Fruit fly (Drosophila melanogaster) whole organism, wandering third instar larva: ENCODE results near the gene Pdi.

Experiments used
- Abd-B ChIP-seq: fragments of >200 bp; optimal IDR thresholded peaks from 2 replicates; lab custom pipeline; 2017; ENCODE audit warnings: missing biosample characterization, missing genetic modification characterization
- Hr83 ChIP-seq: fragments of 200-300 bp; sonication (Bioruptor generic); optimal IDR thresholded peaks from 2 replicates; lab custom pipeline; 2016; ENCODE audit warnings: missing biosample characterization, mild to moderate bottlenecking, missing genetic modification characterization, moderate library complexity; ENCODE audit not compliant: poor library complexity, severe bottlenecking
- Jra ChIP-seq: sonication (Bioruptor generic); optimal IDR thresholded peaks from 2 replicates; lab custom pipeline; 2016; ENCODE audit warnings: missing biosample characterization, missing genetic modification characterization
- Sp1 ChIP-seq: fragments of 200-800 bp; sonication (Bioruptor generic); optimal IDR thresholded peaks from 3 replicates; lab custom pipeline; 2019; ENCODE audit warnings: missing biosample characterization, mild to moderate bottlenecking, missing genetic modification characterization, moderate library complexity
- ey ChIP-seq: fragments of 200-800 bp; sonication (Bioruptor generic); optimal IDR thresholded peaks from 2 replicates; lab custom pipeline; 2016; ENCODE audit warnings: missing biosample characterization, missing genetic modification characterization
- fru ChIP-seq: fragments of 200-800 bp; sonication (Bioruptor generic); optimal IDR thresholded peaks from 3 replicates; lab custom pipeline; 2016; ENCODE audit warnings: missing biosample characterization, mild to moderate bottlenecking, missing genetic modification characterization
- psq ChIP-seq: fragments of 200-800 bp; sonication (Bioruptor generic); optimal IDR thresholded peaks from 3 replicates; lab custom pipeline; 2017; ENCODE audit warnings: missing biosample characterization, mild to moderate bottlenecking, missing genetic modification characterization, moderate library complexity
- rgr ChIP-seq: fragments of 200-800 bp; sonication (Bioruptor generic); optimal IDR thresholded peaks from 3 replicates; lab custom pipeline; 2016; ENCODE audit warnings: missing biosample characterization, mild to moderate bottlenecking, missing genetic modification characterization
- sage ChIP-seq: fragments of 200-800 bp; sonication (Bioruptor generic); optimal IDR thresholded peaks from 2 replicates; lab custom pipeline; 2016; ENCODE audit warnings: missing biosample characterization, mild to moderate bottlenecking, missing genetic modification characterization

dm6 chr3L:15174086-15174485 lies 31.4 kb upstream of the Pdi start:
- peak; percentile 47 for TF ChIP-seq fru
- TF ChIP-seq Sp1 (GFP tag; lab: Kevin White, UChicago): peak; percentile 75
- TF ChIP-seq rgr: peak; percentile 45
- TF ChIP-seq psq (GFP tag; lab: Kevin White, UChicago): peak; percentile 44
- TF ChIP-seq Jra (GFP tag; lab: Kevin White, UChicago): no peak
- TF ChIP-seq Hr83 (GFP tag; lab: Kevin White, UChicago): no peak
- no peak for TF ChIP-seq sage (GFP tag; lab: Kevin White, UChicago)
- no peak for TF ChIP-seq Abd-B (GFP tag; lab: Kevin White, UChicago)
- no peak for TF ChIP-seq ey (GFP tag; lab: Kevin White, UChicago)
